Worm (Caenorhabditis elegans) whole organism, L2 larva: Measurements from ENCODE around the gene W02F12.8.

Experiments
- aly-2 ChIP-seq: fragments of 150-350 bp; optimal IDR thresholded peaks from 2 replicates; lab custom pipeline; 2014; ENCODE audit warnings: missing biosample characterization, missing genetic modification characterization
- ceh-82 ChIP-seq: fragments of 150-350 bp; optimal IDR thresholded peaks from 2 replicates; lab custom pipeline; 2014; ENCODE audit warnings: missing biosample characterization, missing genetic modification characterization
- lin-39 ChIP-seq: fragments of 150-350 bp; optimal IDR thresholded peaks from 2 replicates; lab custom pipeline; 2014; ENCODE audit warnings: missing biosample characterization, missing genetic modification reagents, missing genetic modification characterization
- sem-4 ChIP-seq: fragments of 150-350 bp; optimal IDR thresholded peaks from 2 replicates; lab custom pipeline; 2014; ENCODE audit warnings: missing biosample characterization, missing genetic modification reagents, missing genetic modification characterization
- skn-1 ChIP-seq: sonication (generic microtip); optimal IDR thresholded peaks from 2 replicates; lab custom pipeline; 2017; ENCODE audit warnings: missing biosample characterization, missing genetic modification characterization
- snpc-4 ChIP-seq: fragments of 150-350 bp; optimal IDR thresholded peaks from 2 replicates; lab custom pipeline; 2014; ENCODE audit warnings: missing biosample characterization, missing genetic modification characterization
- unc-39 ChIP-seq: fragments of 150-350 bp; optimal IDR thresholded peaks from 2 replicates; lab custom pipeline; 2014; ENCODE audit warnings: missing biosample characterization, missing genetic modification characterization

ce11 chrV:6657532-6658259 lies 36.9 kb downstream of the W02F12.8 start:
- TF ChIP-seq snpc-4 (tag; lab: Kevin White, UChicago) (peak; percentile 5), ceh-82 (tag; lab: Kevin White, UChicago) (no peak), unc-39 (tag; lab: Kevin White, UChicago) (no peak), aly-2 (tag; lab: Kevin White, UChicago) (no peak), sem-4 (tag; lab: Kevin White, UChicago) (no peak), skn-1 (tag; lab: Kevin White, UChicago) (peak; percentile 13), lin-39 (tag; lab: Kevin White, UChicago) (no peak)
